Fruit fly (Drosophila melanogaster): ENCODE results near the gene CG31688.

dm6 chr2L:20473285-20473684 is 47.3 kb downstream of the CG31688 start, which contains the start of gene CG43233:
- TF ChIP-seq CG11617 (GFP tag; optimal IDR thresholded peaks at IDR 0.05) (no peak), Clk (GFP tag; optimal IDR thresholded peaks at IDR 0.05) (no peak), Crg-1 (GFP tag; optimal IDR thresholded peaks at IDR 0.05) (no peak), bab1 (GFP tag; optimal IDR thresholded peaks at IDR 0.05) (no peak), CG33017 (tag; optimal IDR thresholded peaks at IDR 0.05) (no peak), CG7101 (tag; optimal IDR thresholded peaks at IDR 0.05) (no peak)
